Fruit fly (Drosophila melanogaster): ENCODE data around the gene Ttc1.
A peak's percentile ranks its signal among the peaks of the same experiment; 100 is the strongest.

The Ttc1 gene

DNA sequence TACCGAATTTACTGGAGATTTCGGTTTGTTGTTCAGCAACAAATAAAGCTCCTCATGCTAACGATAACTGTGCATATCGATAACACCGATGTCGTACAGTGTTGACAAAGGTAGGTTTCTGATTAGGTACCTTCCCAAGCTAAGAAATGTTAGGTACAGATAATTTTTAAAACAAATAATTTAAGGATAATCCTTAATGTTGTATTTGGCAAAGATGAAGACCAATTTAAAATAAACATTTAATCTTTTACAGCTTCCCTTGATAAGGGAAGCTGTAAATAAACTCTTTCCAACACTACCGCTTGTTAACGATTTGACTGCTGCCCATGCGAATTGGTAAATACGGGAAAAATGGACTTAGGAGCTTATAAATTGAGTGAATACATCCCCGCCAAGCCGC, at the start of gene Ttc1, which contains the start of gene CG14882 (continued):
- TF ChIP-seq CG16779 (GFP tag; IDR thresholded peaks at IDR 0.05) (peak; percentile 55), GATAe (GFP tag; conservative IDR thresholded peaks at IDR 0.05) (no peak; the same call in 1 of the 2 replicates), CG14050 (GFP tag; IDR thresholded peaks at IDR 0.05) (peak; percentile 92), CG7987 (GFP tag; optimal IDR thresholded peaks at IDR 0.05) (peak; percentile 24), Bteb2 (GFP tag; optimal IDR thresholded peaks at IDR 0.05) (peak; percentile 92), unc-4 (GFP tag; IDR thresholded peaks at IDR 0.05; ENCODE audit: partially characterized antibody) (peak; percentile 50; the same call in 1 of the 2 replicates), Dfd (GFP tag; optimal IDR thresholded peaks at IDR 0.05) (no peak), CG3163 (GFP tag; optimal IDR thresholded peaks at IDR 0.05) (peak; percentile 64), Dad (GFP tag; optimal IDR thresholded peaks at IDR 0.05) (peak; percentile 89), fd3F (GFP tag; optimal IDR thresholded peaks at IDR 0.05) (peak; percentile 73), pum (GFP tag; optimal IDR thresholded peaks at IDR 0.05) (peak; percentile 85), CG12391 (tag; optimal IDR thresholded peaks at IDR 0.05) (peak; percentile 91), CG7963 (GFP tag; IDR thresholded peaks at IDR 0.05; ENCODE audit: partially characterized antibody) (0 out of 3 replicates have a peak, but pooled peaks have one; percentile 33), NfI (GFP tag; optimal IDR thresholded peaks at IDR 0.05) (peak; percentile 80), fd96Cb (tag; optimal IDR thresholded peaks at IDR 0.05) (peak; percentile 51), ase (GFP tag; IDR thresholded peaks at IDR 0.05) (peak; percentile 87), cg (GFP tag; optimal IDR thresholded peaks at IDR 0.05) (no peak), CG8765 (GFP tag; IDR thresholded peaks at IDR 0.05) (no peak), CG9437 (GFP tag; optimal IDR thresholded peaks at IDR 0.05) (peak; percentile 74), CG1832 (GFP tag; optimal IDR thresholded peaks at IDR 0.05) (no peak), kni (GFP tag; optimal IDR thresholded peaks at IDR 0.05) (no peak), CG11247 (GFP tag; IDR thresholded peaks at IDR 0.05) (peak; percentile 89), bbx (GFP tag; IDR thresholded peaks at IDR 0.05; ENCODE audit: partially characterized antibody) (peak; percentile 74), Max (GFP tag; optimal IDR thresholded peaks at IDR 0.05) (peak; percentile 77), Gsc (GFP tag; IDR thresholded peaks at IDR 0.05) (no peak), CG6683 (GFP tag; optimal IDR thresholded peaks at IDR 0.05) (peak; percentile 51), tup (GFP tag; optimal IDR thresholded peaks at IDR 0.05) (peak; percentile 82), Mad (GFP tag; optimal IDR thresholded peaks at IDR 0.05) (peak; percentile 86), CG2712 (tag; optimal IDR thresholded peaks at IDR 0.05) (peak; percentile 80), CG14965 (GFP tag; optimal IDR thresholded peaks at IDR 0.05; ENCODE audit: borderline replicate concordance) (peak; percentile 2), CG7839 (tag; optimal IDR thresholded peaks at IDR 0.05) (no peak), toy (GFP tag; IDR thresholded peaks at IDR 0.05) (0 out of 2 replicates have a peak, but pooled peaks have one; percentile 34), CG30020 (tag; optimal IDR thresholded peaks at IDR 0.05) (peak; percentile 52), CG32767 (GFP tag; IDR thresholded peaks at IDR 0.05) (peak; percentile 92), Awh (GFP tag; IDR thresholded peaks at IDR 0.05) (peak; percentile 79), HHEX (GFP tag; optimal IDR thresholded peaks at IDR 0.05) (peak; percentile 75), hb (GFP tag; IDR thresholded peaks at IDR 0.05; ENCODE audit: partially characterized antibody) (peak; percentile 53; the same call in 1 of the 3 replicates), Fer2 (tag; optimal IDR thresholded peaks at IDR 0.05) (peak; percentile 63), knrl (GFP tag; IDR thresholded peaks at IDR 0.05; ENCODE audit: partially characterized antibody) (peak; percentile 36; the same call in 2 of the 3 replicates), Sin3A (optimal IDR thresholded peaks at IDR 0.05) (no peak), CG34224 (GFP tag; IDR thresholded peaks at IDR 0.05; ENCODE audit: partially characterized antibody) (peak; percentile 54; the same call in 2 of the 3 replicates), gcm2 (GFP tag; optimal IDR thresholded peaks at IDR 0.05) (peak; percentile 42), CG5180 (GFP tag; optimal IDR thresholded peaks at IDR 0.05) (no peak), HLH3B (GFP tag; IDR thresholded peaks at IDR 0.05) (peak; percentile 77), maf-S (GFP tag; optimal IDR thresholded peaks at IDR 0.05) (peak; percentile 81), CG18262 (tag; optimal IDR thresholded peaks at IDR 0.05) (peak; percentile 81), CG10543 (GFP tag; optimal IDR thresholded peaks at IDR 0.05) (peak; percentile 70), gro (GFP tag; optimal IDR thresholded peaks at IDR 0.05) (peak; percentile 91), Kr (GFP tag; optimal IDR thresholded peaks at IDR 0.05) (no peak), ham (GFP tag; IDR thresholded peaks at IDR 0.05) (peak; percentile 71; the same call in 1 of the 2 replicates)

Measured in whole organism, embryonic.